Fruit fly (Drosophila melanogaster): ENCODE measurements around the gene CycT.

CycT gene

dm6 chr3L:17532898-17533700 lies 24.5 kb downstream of the CycT start (continued):
- TF ChIP-seq inv (GFP tag; IDR thresholded peaks at IDR 0.05; ENCODE audit: partially characterized antibody) (peak; percentile 40; the same call in 1 of the 2 replicates), lola (GFP tag; optimal IDR thresholded peaks at IDR 0.05) (peak in 1 of 3 experiments; percentile 24), CG6813 (GFP tag; optimal IDR thresholded peaks at IDR 0.05) (peak; percentile 69), danr (GFP tag; IDR thresholded peaks at IDR 0.05) (no peak), Xbp1 (GFP tag; optimal IDR thresholded peaks at IDR 0.05) (peak; percentile 44), CkIIα-i1 (GFP tag; IDR thresholded peaks at IDR 0.05) (no peak), pfk (GFP tag; optimal IDR thresholded peaks at IDR 0.05) (peak; percentile 2), CG12299 (tag; optimal IDR thresholded peaks at IDR 0.05) (no peak), Hsf (GFP tag; optimal IDR thresholded peaks at IDR 0.05) (peak; percentile 58), cwo (GFP tag; optimal IDR thresholded peaks at IDR 0.05) (peak; percentile 50), crc (GFP tag; optimal IDR thresholded peaks at IDR 0.05) (no peak), CG11560 (tag; IDR thresholded peaks at IDR 0.05) (no peak), lilli (GFP tag; optimal IDR thresholded peaks at IDR 0.05) (peak; percentile 58), CG3838 (GFP tag; optimal IDR thresholded peaks at IDR 0.05) (no peak), C15 (GFP tag; IDR thresholded peaks at IDR 0.05) (no peak), CG3281 (GFP tag; optimal IDR thresholded peaks at IDR 0.05) (peak; percentile 46), so (GFP tag; IDR thresholded peaks at IDR 0.05) (no peak), lmd (GFP tag; IDR thresholded peaks at IDR 0.05) (peak; percentile 42; the same call in 1 of the 2 replicates), zen (tag; optimal IDR thresholded peaks at IDR 0.05) (no peak), CG10565 (GFP tag; optimal IDR thresholded peaks at IDR 0.05) (no peak), caup (GFP tag; optimal IDR thresholded peaks at IDR 0.05; ENCODE audit: severe bottlenecking) (peak; percentile 61), sima (GFP tag; optimal IDR thresholded peaks at IDR 0.05) (no peak), CG1024 (GFP tag; IDR thresholded peaks at IDR 0.05) (no peak), CG6175 (GFP tag; IDR thresholded peaks at IDR 0.05) (peak; percentile 26; the same call in 1 of the 3 replicates), CrebB (tag; optimal IDR thresholded peaks at IDR 0.05) (peak; percentile 69), Dp (GFP tag; optimal IDR thresholded peaks at IDR 0.05) (peak; percentile 42), Elba2 (GFP tag; optimal IDR thresholded peaks at IDR 0.05) (no peak), Dbx (GFP tag; IDR thresholded peaks at IDR 0.05) (peak; percentile 45; the same call in 2 of the 3 replicates), Doc2 (GFP tag; IDR thresholded peaks at IDR 0.05) (no peak), fd3F (GFP tag; optimal IDR thresholded peaks at IDR 0.05) (no peak), Hey (tag; optimal IDR thresholded peaks at IDR 0.05) (peak; percentile 46), TFAM (GFP tag; optimal IDR thresholded peaks at IDR 0.05) (no peak), nmo (GFP tag; optimal IDR thresholded peaks at IDR 0.05) (peak; percentile 64), sob (GFP tag; IDR thresholded peaks at IDR 0.05) (peak; percentile 59; the same call in 1 of the 2 replicates), bab2 (GFP tag; optimal IDR thresholded peaks at IDR 0.05) (peak; percentile 27), nerfin-1 (tag; optimal IDR thresholded peaks at IDR 0.05) (no peak), Med (GFP tag) (peak; percentile 87), NK7.1 (GFP tag; optimal IDR thresholded peaks at IDR 0.05) (no peak), oc (tag; optimal IDR thresholded peaks at IDR 0.05) (peak; percentile 38), CG15073 (GFP tag; optimal IDR thresholded peaks at IDR 0.05) (no peak), CG10366 (GFP tag; IDR thresholded peaks at IDR 0.05) (peak; percentile 32; the same call in 1 of the 2 replicates), ci (GFP tag; IDR thresholded peaks at IDR 0.05) (peak; percentile 53; the same call in 2 of the 3 replicates), CG9932 (GFP tag; IDR thresholded peaks at IDR 0.05) (peak; percentile 59), CG13894 (tag; optimal IDR thresholded peaks at IDR 0.05) (peak; percentile 68), wdn (GFP tag; IDR thresholded peaks at IDR 0.05) (0 out of 2 replicates have a peak, but pooled peaks have one; percentile 21), CG11398 (GFP tag; optimal IDR thresholded peaks at IDR 0.05) (no peak), CG1233 (GFP tag; optimal IDR thresholded peaks at IDR 0.05) (peak; percentile 8), CG4282 (GFP tag; optimal IDR thresholded peaks at IDR 0.05) (no peak), YL-1 (GFP tag; optimal IDR thresholded peaks at IDR 0.05) (peak; percentile 54)
